Worm (Caenorhabditis elegans): ENCODE measurements around the gene ttc-39B.

- no peak for TF ChIP-seq lin-13 (GFP tag; optimal IDR thresholded peaks at IDR 0.05)
- TF ChIP-seq jun-1 (tag; optimal IDR thresholded peaks at IDR 0.05), result no peak
- TF ChIP-seq egl-27 (tag; optimal IDR thresholded peaks at IDR 0.05), result no peak
- no peak for TF ChIP-seq skn-1 (tag; optimal IDR thresholded peaks at IDR 0.05)
- TF ChIP-seq nhr-25 (tag; optimal IDR thresholded peaks at IDR 0.05; ENCODE audit: borderline replicate concordance, insufficient read depth), result no peak
- no peak for TF ChIP-seq gei-8 (GFP tag; optimal IDR thresholded peaks at IDR 0.05)
- TF ChIP-seq lsy-2 (tag; optimal IDR thresholded peaks at IDR 0.05), result no peak
- TF ChIP-seq nhr-28 (tag; optimal IDR thresholded peaks at IDR 0.05), result no peak
- no peak for TF ChIP-seq snpc-4 (tag; optimal IDR thresholded peaks at IDR 0.05)
- no peak for TF ChIP-seq lir-3 (tag; optimal IDR thresholded peaks at IDR 0.05)
- no peak for TF ChIP-seq unc-39 (tag; optimal IDR thresholded peaks at IDR 0.05)
- TF ChIP-seq pha-4 (GFP tag; IDR thresholded peaks at IDR 0.05), result no peak
- TF ChIP-seq pha-4 (tag; optimal IDR thresholded peaks at IDR 0.05), result no peak
- TF ChIP-seq mep-1 (tag; optimal IDR thresholded peaks at IDR 0.05), result no peak
Observed at ce11 chrII:6380866-6381265, 47.1 kb upstream of the ttc-39B start, which contains the start of gene F58F12.12.
